Fruit fly (Drosophila melanogaster): ENCODE results near the gene CG13078.
A peak's percentile ranks its signal among the peaks of the same experiment; 100 is the strongest.

CG13078 gene

dm6 chr2L:19533247-19533646 is 30.5 kb upstream of the CG13078 start, which contains the start of gene CG33116 (continued):
- TF ChIP-seq YL-1 (GFP tag; optimal IDR thresholded peaks at IDR 0.05) (peak; percentile 68), CG10979 (tag; optimal IDR thresholded peaks at IDR 0.05) (peak; percentile 84), CG11093 (GFP tag; IDR thresholded peaks at IDR 0.05) (peak; percentile 20; the same call in 1 of the 3 replicates), MESR4 (GFP tag; optimal IDR thresholded peaks at IDR 0.05) (peak; percentile 57), CG17802 (tag; optimal IDR thresholded peaks at IDR 0.05) (peak; percentile 59), CHES-1-like (GFP tag; optimal IDR thresholded peaks at IDR 0.05) (peak; percentile 81), mirr (GFP tag; optimal IDR thresholded peaks at IDR 0.05) (peak; percentile 34), tna (GFP tag; IDR thresholded peaks at IDR 0.05; ENCODE audit: partially characterized antibody) (no peak), crp (GFP tag; optimal IDR thresholded peaks at IDR 0.05) (peak in 1 of 2 experiments; percentile 77), sqz (GFP tag; optimal IDR thresholded peaks at IDR 0.05) (peak; percentile 88), Doc3 (GFP tag; IDR thresholded peaks at IDR 0.05; ENCODE audit: partially characterized antibody) (no peak), CG9609 (GFP tag; optimal IDR thresholded peaks at IDR 0.05) (peak; percentile 83), CG17385 (GFP tag; optimal IDR thresholded peaks at IDR 0.05) (peak; percentile 78), CG6272 (GFP tag; IDR thresholded peaks at IDR 0.05) (peak; percentile 30; the same call in 1 of the 2 replicates), CG2129 (GFP tag; IDR thresholded peaks at IDR 0.05; ENCODE audit: partially characterized antibody) (no peak), CG1647 (GFP tag; optimal IDR thresholded peaks at IDR 0.05) (peak; percentile 73), CG31441 (GFP tag; IDR thresholded peaks at IDR 0.05) (peak; percentile 85), jumu (GFP tag; optimal IDR thresholded peaks at IDR 0.05) (peak; percentile 83), pzg (GFP tag; optimal IDR thresholded peaks at IDR 0.05) (peak; percentile 63), sima (GFP tag; optimal IDR thresholded peaks at IDR 0.05) (peak; percentile 1), CG12219 (GFP tag; optimal IDR thresholded peaks at IDR 0.05) (peak; percentile 74), grn (GFP tag; optimal IDR thresholded peaks at IDR 0.05) (peak; percentile 25), Drgx (GFP tag; IDR thresholded peaks at IDR 0.05) (peak; percentile 77), Dfd (GFP tag; optimal IDR thresholded peaks at IDR 0.05) (no peak), knrl (GFP tag; IDR thresholded peaks at IDR 0.05; ENCODE audit: partially characterized antibody) (0 out of 3 replicates have a peak, but pooled peaks have one; percentile 34), Aef1 (GFP tag; IDR thresholded peaks at IDR 0.05) (peak; percentile 65), CG9817 (tag; optimal IDR thresholded peaks at IDR 0.05) (peak; percentile 65), CG14710 (tag; optimal IDR thresholded peaks at IDR 0.05) (peak; percentile 78), CG2199 (GFP tag; IDR thresholded peaks at IDR 0.05) (peak; percentile 89; the same call in 2 of the 3 replicates), Ets65A (GFP tag) (peak; percentile 98), Ssrp (tag; optimal IDR thresholded peaks at IDR 0.05) (peak; percentile 66), esg (GFP tag; conservative IDR thresholded peaks at IDR 0.05) (no peak), ftz-f1 (GFP tag; optimal IDR thresholded peaks at IDR 0.05) (peak; percentile 39), gcm (GFP tag; optimal IDR thresholded peaks at IDR 0.05) (peak; percentile 72), CG14050 (GFP tag; IDR thresholded peaks at IDR 0.05) (peak; percentile 51), Pdp1 (GFP tag; optimal IDR thresholded peaks at IDR 0.05) (peak; percentile 77 to 80), CG14014 (GFP tag; IDR thresholded peaks at IDR 0.05) (peak; percentile 74; the same call in 1 of the 2 replicates), CG42726 (GFP tag; IDR thresholded peaks at IDR 0.05; ENCODE audit: partially characterized antibody) (no peak; the same call in 1 of the 2 replicates), HLHmδ (GFP tag; optimal IDR thresholded peaks at IDR 0.05) (peak; percentile 23), Stat92E (GFP tag; optimal IDR thresholded peaks at IDR 0.05) (peak in 1 of 3 experiments; percentile 18), zf30C (GFP tag; optimal IDR thresholded peaks at IDR 0.05) (no peak), tup (GFP tag; optimal IDR thresholded peaks at IDR 0.05) (peak; percentile 66), Trl (optimal IDR thresholded peaks at IDR 0.05) (no peak), Trl (GFP tag; optimal IDR thresholded peaks at IDR 0.05) (peak; percentile 88), CG8388 (GFP tag; optimal IDR thresholded peaks at IDR 0.05) (peak; percentile 77), dm (GFP tag; optimal IDR thresholded peaks at IDR 0.05) (peak; percentile 75), br (optimal IDR thresholded peaks at IDR 0.05) (no peak), CG11723 (GFP tag; optimal IDR thresholded peaks at IDR 0.05) (peak; percentile 77), CG7372 (GFP tag; IDR thresholded peaks at IDR 0.05) (0 out of 2 replicates have a peak, but pooled peaks have one; percentile 13), D19A (tag; optimal IDR thresholded peaks at IDR 0.05) (peak; percentile 75)
